Fruit fly (Drosophila melanogaster) whole organism, embryonic: Measurements from ENCODE around the gene CG6724.

Source experiments
- ATbp ChIP-seq: fragments of 200-800 bp; sonication (Bioruptor generic); optimal IDR thresholded peaks from 2 replicates; lab custom pipeline; 2017; ENCODE audit warnings: missing biosample characterization, mild to moderate bottlenecking, missing genetic modification characterization, missing genetic modification reagents
- Asciz ChIP-seq: fragments of 200-800 bp; sonication (Bioruptor generic); optimal IDR thresholded peaks from 2 replicates; lab custom pipeline; 2017; ENCODE audit warnings: missing biosample characterization, mild to moderate bottlenecking, missing genetic modification characterization, missing genetic modification reagents
- Awh ChIP-seq: fragments of 200-800 bp; sonication (Bioruptor generic); IDR thresholded peaks from 2 replicates; pipeline ENCODE4, ENCODE4 v1.3.6; 2022; ENCODE audit warnings: missing biosample characterization, missing genetic modification characterization
- Blimp-1 ChIP-seq: fragments of 200-800 bp; sonication (Bioruptor generic); optimal IDR thresholded peaks from 3 replicates; lab custom pipeline; 2018; ENCODE audit warnings: missing biosample characterization, missing genetic modification characterization, mild to moderate bottlenecking, moderate library complexity, missing genetic modification reagents
- CG10147 ChIP-seq: fragments of 200-800 bp; sonication (Bioruptor generic); optimal IDR thresholded peaks from 2 replicates; lab custom pipeline; 2019; ENCODE audit warnings: missing biosample characterization, mild to moderate bottlenecking, missing genetic modification characterization, moderate library complexity
- CG1024 ChIP-seq: fragments of 200-800 bp; sonication (Bioruptor generic); IDR thresholded peaks from 2 replicates; pipeline ENCODE4 v1.3.6; 2022; ENCODE audit warnings: missing biosample characterization, missing genetic modification characterization
- CG10654 ChIP-seq: fragments of 200-800 bp; sonication (Bioruptor generic); optimal IDR thresholded peaks from 2 replicates; lab custom pipeline; 2016; ENCODE audit warnings: missing biosample characterization, missing genetic modification characterization
- CG10959 ChIP-seq: fragments of 200-800 bp; sonication (Bioruptor generic); IDR thresholded peaks from 2 replicates; pipeline ENCODE4 v1.3.6; 2022; ENCODE audit warnings: missing biosample characterization, missing genetic modification characterization
- CG11247 ChIP-seq: fragments of 200-800 bp; sonication (Bioruptor generic); IDR thresholded peaks from 2 replicates; pipeline ENCODE4 v1.3.6; 2022; ENCODE audit warnings: missing biosample characterization, missing genetic modification characterization
- CG11696 ChIP-seq: fragments of 200-800 bp; sonication (Bioruptor generic); IDR thresholded peaks from 2 replicates; pipeline ENCODE4 v1.3.6; 2022; ENCODE audit warnings: missing biosample characterization, missing genetic modification characterization
- CG11723 ChIP-seq: fragments of 200-800 bp; sonication (Bioruptor generic); optimal IDR thresholded peaks from 2 replicates; lab custom pipeline; 2017; ENCODE audit warnings: missing biosample characterization, mild to moderate bottlenecking, missing genetic modification characterization
- CG12071 ChIP-seq: fragments of 200-800 bp; sonication (Bioruptor generic); optimal IDR thresholded peaks from 3 replicates; lab custom pipeline; 2018; ENCODE audit warnings: missing biosample characterization, mild to moderate bottlenecking, missing genetic modification characterization
- CG12299 ChIP-seq: fragments of 200-800 bp; sonication (Bioruptor generic); optimal IDR thresholded peaks from 2 replicates; lab custom pipeline; 2018; ENCODE audit warnings: missing biosample characterization, mild to moderate bottlenecking, missing genetic modification characterization
- CG14441 ChIP-seq: fragments of 200-800 bp; sonication (Bioruptor generic); IDR thresholded peaks from 2 replicates; pipeline ENCODE4 v1.3.6; 2022; ENCODE audit warnings: missing biosample characterization, missing genetic modification characterization
- CG15011 ChIP-seq: fragments of 200-800 bp; sonication (Bioruptor generic); optimal IDR thresholded peaks from 3 replicates; lab custom pipeline; 2018; ENCODE audit warnings: missing biosample characterization, mild to moderate bottlenecking, missing genetic modification characterization
- CG16815 ChIP-seq: fragments of 200-800 bp; sonication (Bioruptor generic); optimal IDR thresholded peaks from 3 replicates; lab custom pipeline; 2017; ENCODE audit warnings: missing biosample characterization, mild to moderate bottlenecking, missing genetic modification characterization
- CG17612 ChIP-seq: fragments of 200-800 bp; sonication (Bioruptor generic); IDR thresholded peaks from 2 replicates; pipeline ENCODE4 v1.3.6; 2022; ENCODE audit warnings: missing biosample characterization, missing genetic modification characterization
- CG18619 ChIP-seq: fragments of 200-800 bp; sonication (Bioruptor generic); optimal IDR thresholded peaks from 3 replicates; lab custom pipeline; 2017; ENCODE audit warnings: missing biosample characterization, mild to moderate bottlenecking, missing genetic modification characterization
- CG2120 ChIP-seq: fragments of 200-800 bp; sonication (Bioruptor generic); optimal IDR thresholded peaks from 3 replicates; lab custom pipeline; 2016; ENCODE audit warnings: missing biosample characterization, missing genetic modification characterization
- CG2199 ChIP-seq: fragments of 200-800 bp; sonication (Bioruptor generic); IDR thresholded peaks from 3 replicates; pipeline ENCODE4 v1.3.6; 2022; ENCODE audit warnings: missing biosample characterization, missing genetic modification characterization
- CG5953 ChIP-seq: fragments of 200-800 bp; sonication (Bioruptor generic); IDR thresholded peaks from 2 replicates; pipeline ENCODE4 v1.3.6; 2022; ENCODE audit warnings: missing biosample characterization, missing genetic modification characterization
- CG6689 ChIP-seq: fragments of 200-800 bp; sonication (Bioruptor generic); IDR thresholded peaks from 2 replicates; pipeline ENCODE4 v1.3.6; 2022; ENCODE audit warnings: missing biosample characterization, missing genetic modification characterization
- CG7372 ChIP-seq: fragments of 200-800 bp; sonication (Bioruptor generic); IDR thresholded peaks from 2 replicates; pipeline ENCODE4 v1.3.6; 2022; ENCODE audit warnings: missing biosample characterization, missing genetic modification characterization
- CG7556 ChIP-seq: fragments of 200-800 bp; sonication (Bioruptor generic); optimal IDR thresholded peaks from 2 replicates; lab custom pipeline; 2017; ENCODE audit warnings: missing biosample characterization, mild to moderate bottlenecking, missing genetic modification characterization
- CG7745 ChIP-seq: fragments of 200-800 bp; sonication (Bioruptor generic); optimal IDR thresholded peaks from 2 replicates; lab custom pipeline; 2018; ENCODE audit warnings: missing biosample characterization, mild to moderate bottlenecking, missing genetic modification characterization, moderate library complexity
- CG7963 ChIP-seq: fragments of 200-800 bp; sonication (Bioruptor generic); IDR thresholded peaks from 3 replicates; pipeline ENCODE4 v1.3.6; 2022; ENCODE audit warnings: missing biosample characterization, missing genetic modification characterization; ENCODE audit not compliant: partially characterized antibody
- CkIIα-i1 ChIP-seq: fragments of 200-800 bp; sonication (Bioruptor generic); IDR thresholded peaks from 2 replicates; pipeline ENCODE4 v1.3.6; 2022; ENCODE audit warnings: missing biosample characterization, missing genetic modification characterization
- HLH54F ChIP-seq: fragments of 200-800 bp; sonication (Bioruptor generic); optimal IDR thresholded peaks from 3 replicates; lab custom pipeline; 2016; ENCODE audit warnings: missing biosample characterization, missing genetic modification characterization
- Max ChIP-seq: fragments of 200-800 bp; sonication (Bioruptor generic); optimal IDR thresholded peaks from 2 replicates; lab custom pipeline; 2016; ENCODE audit warnings: missing biosample characterization, mild to moderate bottlenecking, missing genetic modification characterization
- NC2α ChIP-seq: fragments of 200-800 bp; sonication (Bioruptor generic); optimal IDR thresholded peaks from 2 replicates; lab custom pipeline; 2016; ENCODE audit warnings: missing biosample characterization, missing genetic modification characterization
- Nf-YA ChIP-seq: fragments of 200-800 bp; sonication (Bioruptor generic); IDR thresholded peaks from 2 replicates; pipeline ENCODE4 v1.3.6; 2022; ENCODE audit warnings: missing biosample characterization, missing genetic modification characterization
- Nf-YB ChIP-seq: fragments of 200-800 bp; sonication (Bioruptor generic); optimal IDR thresholded peaks from 3 replicates; lab custom pipeline; 2019; ENCODE audit warnings: missing biosample characterization, mild to moderate bottlenecking, missing genetic modification characterization, moderate library complexity
- NfI ChIP-seq: fragments of 200-800 bp; sonication (Bioruptor generic); optimal IDR thresholded peaks from 3 replicates; lab custom pipeline; 2018; ENCODE audit warnings: missing biosample characterization, mild to moderate bottlenecking, missing genetic modification characterization, moderate library complexity
- Poxn ChIP-seq: fragments of 200-800 bp; sonication (Bioruptor generic); IDR thresholded peaks from 2 replicates; pipeline ENCODE4 v1.3.6; 2022; ENCODE audit warnings: missing biosample characterization, missing genetic modification characterization
- aop ChIP-seq: fragments of 200-800 bp; sonication (Bioruptor generic); IDR thresholded peaks from 2 replicates; pipeline ENCODE4 v1.3.6; 2022; ENCODE audit warnings: missing biosample characterization, missing genetic modification characterization
- ap ChIP-seq: fragments of 200-800 bp; sonication (Bioruptor generic); IDR thresholded peaks from 2 replicates; pipeline ENCODE4 v1.3.6; 2022; ENCODE audit warnings: missing biosample characterization, missing genetic modification characterization
- bbx ChIP-seq: fragments of 200-800 bp; sonication (Bioruptor generic); IDR thresholded peaks from 2 replicates; pipeline ENCODE4 v1.3.6; 2022; ENCODE audit warnings: missing biosample characterization, missing genetic modification characterization; ENCODE audit not compliant: partially characterized antibody
- bowl ChIP-seq: fragments of 200-800 bp; sonication (Bioruptor generic); IDR thresholded peaks from 2 replicates; pipeline ENCODE4 v1.3.6; 2022; ENCODE audit warnings: missing biosample characterization, missing genetic modification characterization
- dpn ChIP-seq, 2 experiments: fragments of 200-800 bp; sonication (Bioruptor generic); optimal IDR thresholded peaks; 3 replicates each; lab custom pipeline; 2016; ENCODE audit warnings: missing biosample characterization in 2 of 2, missing genetic modification characterization in 2 of 2
- emc ChIP-seq: fragments of 200-800 bp; sonication (Bioruptor generic); optimal IDR thresholded peaks from 2 replicates; lab custom pipeline; 2016; ENCODE audit warnings: missing biosample characterization, missing genetic modification characterization
- fd102C ChIP-seq: fragments of 200-800 bp; sonication (Bioruptor generic); optimal IDR thresholded peaks from 2 replicates; lab custom pipeline; 2018; ENCODE audit warnings: missing biosample characterization, mild to moderate bottlenecking, missing genetic modification characterization, moderate library complexity
- fru ChIP-seq: fragments of >200 bp; optimal IDR thresholded peaks from 2 replicates; lab custom pipeline; 2017
- gcm ChIP-seq: fragments of 200-800 bp; sonication (Bioruptor generic); optimal IDR thresholded peaks from 2 replicates; lab custom pipeline; 2019; ENCODE audit warnings: missing biosample characterization, mild to moderate bottlenecking, missing genetic modification characterization, moderate library complexity
- gem ChIP-seq: fragments of 200-800 bp; sonication (Bioruptor generic); optimal IDR thresholded peaks from 2 replicates; lab custom pipeline; 2019; ENCODE audit warnings: missing biosample characterization, mild to moderate bottlenecking, missing genetic modification characterization, moderate library complexity
- her ChIP-seq: fragments of 200-800 bp; sonication (Bioruptor generic); optimal IDR thresholded peaks from 2 replicates; lab custom pipeline; 2016; ENCODE audit warnings: missing biosample characterization, missing genetic modification characterization
- insv ChIP-seq, 2 experiments: fragments of 200-800 bp; sonication (Bioruptor generic); optimal IDR thresholded peaks; 3 replicates each; lab custom pipeline; 2016 to 2018; ENCODE audit warnings: missing biosample characterization in 2 of 2, missing genetic modification characterization in 2 of 2
- lilli ChIP-seq: fragments of 200-800 bp; sonication (Bioruptor generic); optimal IDR thresholded peaks from 3 replicates; lab custom pipeline; 2016; ENCODE audit warnings: missing biosample characterization, missing genetic modification characterization
- lmd ChIP-seq: fragments of 200-800 bp; sonication (Bioruptor generic); IDR thresholded peaks from 2 replicates; pipeline ENCODE4 v1.3.6; 2022; ENCODE audit warnings: missing biosample characterization, missing genetic modification characterization
- p53 ChIP-seq: fragments of 200-800 bp; sonication (Bioruptor generic); optimal IDR thresholded peaks from 2 replicates; lab custom pipeline; 2016; ENCODE audit warnings: missing biosample characterization, missing genetic modification characterization
- phol ChIP-seq: fragments of 200-800 bp; sonication (Bioruptor generic); optimal IDR thresholded peaks from 3 replicates; lab custom pipeline; 2018; ENCODE audit warnings: missing biosample characterization, mild to moderate bottlenecking, missing genetic modification characterization, moderate library complexity
- pnt ChIP-seq: fragments of 200-800 bp; sonication (Bioruptor generic); optimal IDR thresholded peaks from 3 replicates; lab custom pipeline; 2016; ENCODE audit warnings: missing biosample characterization, missing genetic modification characterization
- ro ChIP-seq: fragments of 200-800 bp; sonication (Bioruptor generic); IDR thresholded peaks from 2 replicates; pipeline ENCODE4 v1.3.6; 2022; ENCODE audit warnings: missing biosample characterization, missing genetic modification characterization
- trem ChIP-seq: fragments of 200-800 bp; optimal IDR thresholded peaks from 3 replicates; lab custom pipeline; 2019; ENCODE audit warnings: missing biosample characterization, mild to moderate bottlenecking, missing genetic modification characterization, moderate library complexity

CG6724 gene

DNA sequence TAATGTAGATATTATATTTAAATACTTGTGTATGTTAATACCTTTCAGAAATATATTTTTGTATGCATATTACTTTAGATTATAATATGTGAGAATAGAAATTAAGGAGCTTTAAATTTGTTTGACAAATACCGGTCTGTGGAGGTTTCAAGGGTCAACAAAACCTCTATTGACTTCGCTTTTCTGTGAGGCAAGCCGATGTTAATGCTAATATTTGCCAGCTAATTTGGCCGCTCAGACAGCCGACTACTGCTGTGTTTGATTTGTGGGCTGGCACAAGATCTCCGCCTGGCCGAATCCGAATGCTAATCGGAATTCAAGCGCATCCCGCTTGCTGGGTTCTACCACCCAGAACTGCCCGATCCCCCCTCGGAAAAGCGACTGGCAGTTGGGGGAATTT is 15.2 kb downstream of the CG6724 start (continued):
- no peak for TF ChIP-seq CG11696 (GFP tag; lab: Robert Waterston, UW)
- TF ChIP-seq fd102C (GFP tag; lab: Kevin White, UChicago): no peak
- no peak for TF ChIP-seq CG6689 (GFP tag; lab: Robert Waterston, UW)
- no peak for TF ChIP-seq CG7745 (tag; lab: Kevin White, UChicago)
- no peak for TF ChIP-seq dpn (GFP tag; optimal IDR thresholded peaks at IDR 0.05; lab: Kevin White, UChicago)
- TF ChIP-seq lilli (GFP tag; lab: Kevin White, UChicago): no peak
- peak; percentile 29 for TF ChIP-seq CG2120
- no peak for TF ChIP-seq HLH54F (GFP tag; lab: Kevin White, UChicago)
- TF ChIP-seq CG5953 (GFP tag; lab: Robert Waterston, UW): no peak
- TF ChIP-seq CG7963 (GFP tag; lab: Robert Waterston, UW): no peak
- no peak for TF ChIP-seq fru (lab: Kevin White, UChicago)
- no peak for TF ChIP-seq CG7372 (GFP tag; lab: Robert Waterston, UW)
- TF ChIP-seq CG12071 (GFP tag; lab: Kevin White, UChicago): peak; percentile 6
- TF ChIP-seq Nf-YA (GFP tag; lab: Robert Waterston, UW): no peak
- no peak for TF ChIP-seq phol
- TF ChIP-seq ATbp (GFP tag; lab: Kevin White, UChicago): peak; percentile 29
- no peak for TF ChIP-seq CG10654
- TF ChIP-seq gem (tag; lab: Kevin White, UChicago): peak; percentile 38
- no peak for TF ChIP-seq CG1024 (GFP tag; lab: Robert Waterston, UW)
- no peak for TF ChIP-seq CG12299 (tag; lab: Kevin White, UChicago)
- TF ChIP-seq insv (GFP tag; optimal IDR thresholded peaks at IDR 0.05; lab: Kevin White, UChicago): no peak
- TF ChIP-seq Asciz: no peak
- no peak for TF ChIP-seq gcm (GFP tag; lab: Kevin White, UChicago)
- no peak for TF ChIP-seq CG10147 (GFP tag; lab: Kevin White, UChicago)
- TF ChIP-seq CG2199: no peak
- no peak for TF ChIP-seq CG16815
- TF ChIP-seq bowl (GFP tag; lab: Robert Waterston, UW): no peak
- no peak for TF ChIP-seq pnt (GFP tag; lab: Kevin White, UChicago)
- TF ChIP-seq lmd (GFP tag; lab: Robert Waterston, UW): no peak
- TF ChIP-seq CG7556 (GFP tag; lab: Kevin White, UChicago): no peak
- TF ChIP-seq her (GFP tag; lab: Kevin White, UChicago): no peak
- no peak for TF ChIP-seq trem (tag; lab: Kevin White, UChicago)
- TF ChIP-seq aop (GFP tag; lab: Robert Waterston, UW): no peak
- no peak for TF ChIP-seq ro
- peak; percentile 10 for TF ChIP-seq Blimp-1 (GFP tag; lab: Kevin White, UChicago)
- no peak for TF ChIP-seq CG17612 (GFP tag; lab: Robert Waterston, UW)
- TF ChIP-seq CG11247 (GFP tag; lab: Robert Waterston, UW): 0 out of 2 replicates have a peak, but pooled peaks have one; percentile 30
- no peak for TF ChIP-seq ap (GFP tag; lab: Robert Waterston, UW)
- no peak for TF ChIP-seq p53 (GFP tag; lab: Kevin White, UChicago)
- no peak for TF ChIP-seq CG14441 (GFP tag; lab: Robert Waterston, UW)
- no peak for TF ChIP-seq NC2α (GFP tag; lab: Kevin White, UChicago)
- TF ChIP-seq Poxn: no peak
- no peak for TF ChIP-seq Awh (GFP tag; lab: Robert Waterston, UW)
- TF ChIP-seq Nf-YB: no peak
- TF ChIP-seq CG15011 (GFP tag; lab: Kevin White, UChicago): no peak
- no peak for TF ChIP-seq emc
- no peak for TF ChIP-seq bbx (GFP tag; lab: Robert Waterston, UW)
- TF ChIP-seq Max (GFP tag; lab: Kevin White, UChicago): no peak
- no peak for TF ChIP-seq NfI (GFP tag; lab: Kevin White, UChicago)
- TF ChIP-seq CG18619 (GFP tag; lab: Kevin White, UChicago): no peak
- TF ChIP-seq CkIIα-i1 (GFP tag; lab: Robert Waterston, UW): no peak
- no peak for TF ChIP-seq CG11723 (GFP tag; lab: Kevin White, UChicago)
- no peak for TF ChIP-seq CG10959 (GFP tag; lab: Robert Waterston, UW)
